Worm (Caenorhabditis elegans): ENCODE results near the gene T19C3.3.

ce11 chrIII:564786-565185 is 49.6 kb downstream of the T19C3.3 start:
- TF ChIP-seq flt-1 (GFP tag; IDR thresholded peaks at IDR 0.05) (no peak), med-1 (GFP tag; optimal IDR thresholded peaks at IDR 0.05; ENCODE audit: insufficient read depth) (no peak), ztf-23 (GFP tag; IDR thresholded peaks at IDR 0.05) (no peak), cog-1 (tag; optimal IDR thresholded peaks at IDR 0.05) (no peak), klf-2 (GFP tag; conservative IDR thresholded peaks at IDR 0.05) (no peak)
